Worm (Caenorhabditis elegans) whole organism, L4 larva: ENCODE results near the gene C55C3.73.

Experiments used
- ama-1 ChIP-seq: fragments of 150-350 bp; optimal IDR thresholded peaks from 2 replicates; lab custom pipeline; 2014; ENCODE audit warnings: inconsistent platforms, mixed read lengths
- ceh-82 ChIP-seq: sonication (generic microtip); optimal IDR thresholded peaks from 2 replicates; lab custom pipeline; 2017; ENCODE audit warnings: missing biosample characterization, missing genetic modification characterization
- dpl-1 ChIP-seq: fragments of 150-350 bp; optimal IDR thresholded peaks from 2 replicates; lab custom pipeline; 2014; ENCODE audit warnings: missing biosample characterization, missing genetic modification reagents, missing genetic modification characterization
- pha-4 ChIP-seq, 2 experiments: fragments of 150-350 bp in 1 of 2; fragments of 200-800 bp in 1 of 2; sonication (Bioruptor generic) in 1 of 2; IDR thresholded peaks in 1 of 2; optimal IDR thresholded peaks in 1 of 2; 2 replicates each; pipeline versions ENCODE4 v1.3.6 to Lab custom; 2014 to 2022; ENCODE audit warnings: missing genetic modification characterization in 2 of 2, missing genetic modification reagents in 2 of 2, missing biosample characterization in 1 of 2, missing compliant biosample characterization in 1 of 2

DNA sequence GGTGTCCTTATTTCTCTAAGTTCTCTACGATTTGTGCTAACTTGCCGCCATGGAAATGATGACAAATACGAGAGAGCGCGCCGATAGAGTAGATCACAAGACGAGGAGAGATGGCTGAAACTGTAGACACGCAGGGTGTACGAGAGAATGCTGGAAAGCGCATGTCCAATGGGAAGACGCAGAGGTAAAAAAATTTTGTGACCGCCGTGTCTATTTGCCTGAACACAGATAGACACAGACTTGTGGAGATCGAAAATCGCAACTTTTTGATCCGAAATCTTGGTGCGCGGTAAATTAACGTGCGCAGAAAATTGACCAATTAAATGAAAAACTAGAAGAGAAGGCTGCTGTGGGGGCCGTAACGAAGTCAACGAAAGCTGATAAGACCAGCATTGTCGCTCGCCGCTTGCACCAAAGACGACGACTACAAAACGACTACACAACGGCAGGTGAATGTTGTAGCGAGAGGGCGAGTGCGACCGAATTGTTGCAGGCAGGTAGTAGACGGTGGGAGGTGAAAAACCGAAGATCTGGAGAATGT lies 46.1 kb downstream of the C55C3.73 start:
- TF ChIP-seq ceh-82 (tag; lab: Kevin White, UChicago) (no peak), ama-1 (no peak), dpl-1 (GFP tag; lab: Kevin White, UChicago) (peak; percentile 60), pha-4 (GFP tag; IDR thresholded peaks at IDR 0.05; lab: Robert Waterston, UW) (peak; percentile 55), pha-4 (tag; optimal IDR thresholded peaks at IDR 0.05; lab: Kevin White, UChicago) (no peak)
